Worm (Caenorhabditis elegans) whole organism, mixed stage, embryonic: ENCODE data around the gene nhr-129.

Experiments used
- blmp-1 ChIP-seq: fragments of 150-350 bp; optimal IDR thresholded peaks from 2 replicates; lab custom pipeline; 2014; ENCODE audit warnings: missing biosample characterization, missing genetic modification characterization
- ceh-39 ChIP-seq: fragments of 150-350 bp; optimal IDR thresholded peaks from 2 replicates; lab custom pipeline; 2014; ENCODE audit warnings: missing biosample characterization, missing genetic modification characterization
- ces-1 ChIP-seq: fragments of 150-350 bp; optimal IDR thresholded peaks from 2 replicates; lab custom pipeline; 2014; ENCODE audit warnings: missing biosample characterization, missing genetic modification reagents, missing genetic modification characterization
- elt-3 ChIP-seq: fragments of 150-350 bp; optimal IDR thresholded peaks from 2 replicates; lab custom pipeline; 2014; ENCODE audit warnings: missing biosample characterization, missing genetic modification characterization
- lin-13 ChIP-seq: fragments of 150-350 bp; optimal IDR thresholded peaks from 2 replicates; lab custom pipeline; 2014; ENCODE audit warnings: missing biosample characterization, missing genetic modification characterization
- lsy-2 ChIP-seq: fragments of 150-350 bp; optimal IDR thresholded peaks from 2 replicates; lab custom pipeline; 2014; ENCODE audit warnings: missing biosample characterization, missing genetic modification characterization
- mep-1 ChIP-seq: fragments of 150-350 bp; optimal IDR thresholded peaks from 2 replicates; lab custom pipeline; 2017; ENCODE audit warnings: missing biosample characterization, missing genetic modification reagents, missing genetic modification characterization, inconsistent platforms
- nhr-28 ChIP-seq: fragments of 150-350 bp; optimal IDR thresholded peaks from 2 replicates; lab custom pipeline; 2014; ENCODE audit warnings: missing biosample characterization, missing genetic modification characterization
- pha-4 ChIP-seq: fragments of 150-350 bp; optimal IDR thresholded peaks from 2 replicates; lab custom pipeline; 2018; ENCODE audit warnings: missing biosample characterization, missing genetic modification reagents, missing genetic modification characterization
- sptf-1 ChIP-seq: sonication (generic microtip); optimal IDR thresholded peaks from 2 replicates; lab custom pipeline; 2017; ENCODE audit warnings: mild to moderate bottlenecking, missing genetic modification characterization, moderate library complexity, missing compliant biosample characterization
- tbx-8 ChIP-seq: fragments of 200-800 bp; sonication (Bioruptor generic); optimal IDR thresholded peaks from 2 replicates; lab custom pipeline; 2018; ENCODE audit warnings: mild to moderate bottlenecking, missing genetic modification characterization, moderate library complexity, missing compliant biosample characterization
- unc-39 ChIP-seq: fragments of 150-350 bp; optimal IDR thresholded peaks from 2 replicates; lab custom pipeline; 2014; ENCODE audit warnings: missing biosample characterization, missing genetic modification characterization
- unc-62 ChIP-seq: fragments of 150-350 bp; optimal IDR thresholded peaks from 2 replicates; lab custom pipeline; 2014; ENCODE audit warnings: missing biosample characterization, missing genetic modification reagents, missing genetic modification characterization

ce11 chrV:13324933-13325760, 5.7 kb downstream of the nhr-129 start, which contains the start of gene C50B6.7:
- TF ChIP-seq tbx-8 (GFP tag; lab: Kevin White, UChicago) (no peak), nhr-28 (tag; lab: Kevin White, UChicago) (no peak), elt-3 (tag; lab: Kevin White, UChicago) (no peak), pha-4 (tag; lab: Kevin White, UChicago) (no peak), sptf-1 (tag; lab: Kevin White, UChicago) (no peak), lsy-2 (no peak), ceh-39 (no peak), blmp-1 (tag; lab: Kevin White, UChicago) (no peak), unc-39 (tag; lab: Kevin White, UChicago) (no peak), lin-13 (tag; lab: Kevin White, UChicago) (no peak), mep-1 (tag; lab: Kevin White, UChicago) (no peak), ces-1 (GFP tag; lab: Kevin White, UChicago) (no peak), unc-62 (GFP tag; lab: Kevin White, UChicago) (no peak)
